Worm (Caenorhabditis elegans) whole organism, midembryonic: Measurements from ENCODE around the gene nas-20.

Experiments used
- flt-1 ChIP-seq: fragments of 200-800 bp; sonication (Bioruptor generic); IDR thresholded peaks from 2 replicates; pipeline ENCODE4 v1.3.6; 2022; ENCODE audit warnings: missing genetic modification characterization, missing compliant biosample characterization
- ref-1 ChIP-seq: fragments of 200-800 bp; sonication (Bioruptor generic); conservative IDR thresholded peaks from 2 replicates; pipeline ENCODE4 v1.3.6; 2022; ENCODE audit warnings: missing genetic modification reagents, missing genetic modification characterization, missing compliant biosample characterization

DNA sequence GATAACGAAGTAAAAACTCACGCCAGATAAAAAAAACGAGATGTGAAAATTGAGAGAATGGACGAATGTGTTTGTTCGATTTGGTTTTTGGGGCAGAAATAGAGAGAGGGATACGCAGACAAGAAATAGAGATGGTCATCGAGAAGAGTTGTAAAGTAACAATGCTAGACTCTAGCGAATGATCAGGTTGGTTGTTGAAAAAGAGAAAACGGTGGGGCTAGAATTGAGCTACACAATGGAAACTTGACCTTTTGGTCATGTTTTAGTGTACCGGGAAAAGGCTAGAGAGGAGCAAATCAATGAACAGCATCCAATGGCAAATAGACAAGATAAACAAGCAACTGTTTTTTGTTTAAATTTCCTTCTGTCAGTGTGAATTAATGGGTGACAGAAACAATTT, 18.3 kb upstream of the nas-20 start, which contains the start of gene dhs-19:
- TF ChIP-seq flt-1 (GFP tag; lab: Robert Waterston, UW) (no peak), ref-1 (GFP tag; lab: Robert Waterston, UW) (no peak)
